Worm (Caenorhabditis elegans) whole organism, mixed stage, embryonic: ENCODE measurements around the gene K07E3.4.

Source experiments
- M03D4.4 ChIP-seq: sonication (generic microtip); optimal IDR thresholded peaks from 2 replicates; lab custom pipeline; 2017; ENCODE audit warnings: mild to moderate bottlenecking, missing genetic modification characterization, missing compliant biosample characterization
- elt-1 ChIP-seq: sonication (generic microtip); optimal IDR thresholded peaks from 2 replicates; lab custom pipeline; 2017; ENCODE audit warnings: missing genetic modification characterization, mild to moderate bottlenecking, missing compliant biosample characterization, antibody characterized with exemption, moderate library complexity, borderline replicate concordance; ENCODE audit not compliant: insufficient read depth
- lin-13 ChIP-seq: fragments of 150-350 bp; optimal IDR thresholded peaks from 2 replicates; lab custom pipeline; 2014; ENCODE audit warnings: missing biosample characterization, missing genetic modification characterization
- nhr-12 ChIP-seq: fragments of 150-350 bp; optimal IDR thresholded peaks from 2 replicates; lab custom pipeline; 2014; ENCODE audit warnings: missing biosample characterization, missing genetic modification characterization
- nhr-237 ChIP-seq: fragments of 150-350 bp; optimal IDR thresholded peaks from 2 replicates; lab custom pipeline; 2014; ENCODE audit warnings: missing biosample characterization, missing genetic modification characterization
- nhr-28 ChIP-seq: fragments of 150-350 bp; optimal IDR thresholded peaks from 2 replicates; lab custom pipeline; 2014; ENCODE audit warnings: missing biosample characterization, missing genetic modification characterization
- unc-120 ChIP-seq: sonication (generic microtip); optimal IDR thresholded peaks from 2 replicates; lab custom pipeline; 2017; ENCODE audit warnings: missing genetic modification characterization, missing compliant biosample characterization; ENCODE audit not compliant: poor library complexity, severe bottlenecking
- unc-62 ChIP-seq: fragments of 150-350 bp; optimal IDR thresholded peaks from 2 replicates; lab custom pipeline; 2014; ENCODE audit warnings: missing biosample characterization, missing genetic modification reagents, missing genetic modification characterization
- ztf-11 ChIP-seq: fragments of 150-350 bp; optimal IDR thresholded peaks from 2 replicates; lab custom pipeline; 2014; ENCODE audit warnings: missing biosample characterization, missing genetic modification characterization

- TF ChIP-seq M03D4.4 (no peak), nhr-12 (tag; lab: Kevin White, UChicago) (no peak), unc-120 (tag; lab: Kevin White, UChicago) (no peak), unc-62 (GFP tag; lab: Kevin White, UChicago) (no peak), elt-1 (no peak), nhr-237 (tag; lab: Kevin White, UChicago) (no peak), nhr-28 (tag; lab: Kevin White, UChicago) (no peak), lin-13 (tag; lab: Kevin White, UChicago) (no peak), ztf-11 (no peak)
These were observed 24.1 kb upstream of the K07E3.4 start, which contains the start of gene K07E3.9 for ce11 chrX:8107921-8108320.
